Fruit fly (Drosophila melanogaster): ENCODE measurements around the gene mtd.

dm6 chr3R:5231383-5232196 lies 118.7 kb downstream of the mtd start:
- TF ChIP-seq CG14441 (GFP tag; IDR thresholded peaks at IDR 0.05) (no peak), shn (GFP tag; optimal IDR thresholded peaks at IDR 0.05) (no peak), NC2β (GFP tag; optimal IDR thresholded peaks at IDR 0.05) (no peak), hbn (GFP tag; IDR thresholded peaks at IDR 0.05; ENCODE audit: partially characterized antibody) (no peak), sug (tag; optimal IDR thresholded peaks at IDR 0.05) (no peak)

All from whole organism, embryonic.